Worm (Caenorhabditis elegans): ENCODE results near the gene gpn-1.

Gene gpn-1

ce11 chrX:15725566-15726173 is 44.2 kb downstream of the gpn-1 start, which contains the start of gene lin-15B:
TSS of gene lin-15B (plus strand) at chrX:15726123.
- TF ChIP-seq gmeb-1 (tag; optimal IDR thresholded peaks at IDR 0.05) = no peak
- TF ChIP-seq blmp-1 (tag; optimal IDR thresholded peaks at IDR 0.05; ENCODE audit: insufficient read depth) = no peak
- TF ChIP-seq zag-1 (tag; optimal IDR thresholded peaks at IDR 0.05) = no peak
- TF ChIP-seq nhr-25 (tag; optimal IDR thresholded peaks at IDR 0.05) = no peak
- no peak for TF ChIP-seq lin-13 (GFP tag; optimal IDR thresholded peaks at IDR 0.05)
- TF ChIP-seq R02D3.7 (tag; optimal IDR thresholded peaks at IDR 0.05) = no peak
- TF ChIP-seq ztf-11 (tag; optimal IDR thresholded peaks at IDR 0.05) = no peak

ce11 chrX:15730342-15730741 is 48.8 kb downstream of the gpn-1 start:
- no peak for TF ChIP-seq fos-1 (tag; optimal IDR thresholded peaks at IDR 0.05)
- TF ChIP-seq skn-1 (tag; optimal IDR thresholded peaks at IDR 0.05) = no peak
- no peak for TF ChIP-seq sma-9 (GFP tag; optimal IDR thresholded peaks at IDR 0.05)
- no peak for TF ChIP-seq sma-9 (tag; optimal IDR thresholded peaks at IDR 0.05)
- no peak for TF ChIP-seq snpc-4 (tag; optimal IDR thresholded peaks at IDR 0.05)
- TF ChIP-seq ZK546.5 (tag; optimal IDR thresholded peaks at IDR 0.05) = no peak
- no peak for TF ChIP-seq crh-2 (tag; optimal IDR thresholded peaks at IDR 0.05)
- no peak for TF ChIP-seq ceh-82 (tag; optimal IDR thresholded peaks at IDR 0.05)
- no peak for TF ChIP-seq lsy-2 (tag; optimal IDR thresholded peaks at IDR 0.05)
- no peak for TF ChIP-seq lin-39 (tag; optimal IDR thresholded peaks at IDR 0.05)
- no peak for TF ChIP-seq ztf-4 (tag; optimal IDR thresholded peaks at IDR 0.05)
- no peak for TF ChIP-seq unc-39 (tag; optimal IDR thresholded peaks at IDR 0.05)
- TF ChIP-seq mdl-1 (tag; optimal IDR thresholded peaks at IDR 0.05) = no peak
- TF ChIP-seq ama-1 (optimal IDR thresholded peaks at IDR 0.05) = no peak
- no peak for TF ChIP-seq R02D3.7 (tag; optimal IDR thresholded peaks at IDR 0.05)
- TF ChIP-seq nhr-10 (tag; optimal IDR thresholded peaks at IDR 0.05) = no peak

ce11 chrX:15731668-15732067 is 50.2 kb downstream of the gpn-1 start, which contains the start of gene lin-15A:
TSS of gene lin-15A (plus strand) at chrX:15731968.
- no peak for TF ChIP-seq nhr-21 (tag; optimal IDR thresholded peaks at IDR 0.05)

DNA sequence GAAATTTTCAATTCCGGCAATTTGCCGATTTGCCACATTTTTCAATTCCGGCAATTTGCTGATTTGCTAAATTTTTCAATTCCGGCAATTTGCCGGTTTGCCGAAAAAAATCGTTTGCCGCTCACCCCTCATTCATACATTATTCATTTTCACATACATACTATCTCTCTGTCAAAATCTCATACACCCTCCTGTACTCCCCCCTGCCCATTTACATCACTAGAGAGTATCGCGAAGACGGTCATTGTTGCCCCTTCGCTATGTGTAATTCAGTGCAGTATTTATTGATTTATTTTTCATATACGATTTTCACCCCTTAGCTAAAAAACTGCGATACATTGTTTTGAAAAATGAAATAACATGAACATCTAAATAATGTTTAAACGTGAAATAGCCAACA is 54.9 kb downstream of the gpn-1 start:
- TF ChIP-seq ceh-16 (tag; optimal IDR thresholded peaks at IDR 0.05) = peak; percentile 46
- peak; percentile 32 for TF ChIP-seq C34F6.9 (tag; optimal IDR thresholded peaks at IDR 0.05)
- no peak for TF ChIP-seq nhr-25 (tag; optimal IDR thresholded peaks at IDR 0.05)
- TF ChIP-seq sma-3 (GFP tag; optimal IDR thresholded peaks at IDR 0.05) = peak; percentile 86
- TF ChIP-seq egl-27 (tag; optimal IDR thresholded peaks at IDR 0.05) = peak; percentile 34
- TF ChIP-seq ztf-11 (tag; optimal IDR thresholded peaks at IDR 0.05) = no peak
- peak; percentile 86 for TF ChIP-seq nhr-21 (tag; optimal IDR thresholded peaks at IDR 0.05)
- no peak for TF ChIP-seq zag-1 (tag; optimal IDR thresholded peaks at IDR 0.05)
- peak; percentile 57 for TF ChIP-seq sem-4 (tag; optimal IDR thresholded peaks at IDR 0.05)
- peak; percentile 40 for TF ChIP-seq nhr-237 (tag; optimal IDR thresholded peaks at IDR 0.05)
- peak; percentile 80 for TF ChIP-seq gmeb-1 (tag; optimal IDR thresholded peaks at IDR 0.05)
- TF ChIP-seq nhr-12 (tag; optimal IDR thresholded peaks at IDR 0.05) = no peak
- TF ChIP-seq mab-5 (tag; optimal IDR thresholded peaks at IDR 0.05) = peak; percentile 30
- TF ChIP-seq lsy-2 (tag; optimal IDR thresholded peaks at IDR 0.05) = peak; percentile 44 to 71
- peak in 1 of 2 experiments; percentile 7 for TF ChIP-seq mdl-1 (tag; optimal IDR thresholded peaks at IDR 0.05)
- TF ChIP-seq elt-3 (tag; optimal IDR thresholded peaks at IDR 0.05) = no peak
- TF ChIP-seq nhr-6 (tag; optimal IDR thresholded peaks at IDR 0.05) = peak; percentile 18
- TF ChIP-seq sma-9 (GFP tag; optimal IDR thresholded peaks at IDR 0.05) = peak; percentile 83
- TF ChIP-seq sma-9 (tag; optimal IDR thresholded peaks at IDR 0.05) = no peak
- peak; percentile 89 for TF ChIP-seq crh-2 (tag; optimal IDR thresholded peaks at IDR 0.05)
- peak; percentile 68 for TF ChIP-seq snpc-4 (tag; optimal IDR thresholded peaks at IDR 0.05)
- peak; percentile 9 for TF ChIP-seq lin-11 (tag; optimal IDR thresholded peaks at IDR 0.05)
- no peak for TF ChIP-seq mbf-1 (tag; optimal IDR thresholded peaks at IDR 0.05)
- TF ChIP-seq unc-55 (GFP tag; optimal IDR thresholded peaks at IDR 0.05) = peak; percentile 54
- TF ChIP-seq F13H6.1 (tag; optimal IDR thresholded peaks at IDR 0.05) = no peak
- peak; percentile 55 for TF ChIP-seq fos-1 (tag; optimal IDR thresholded peaks at IDR 0.05)
- TF ChIP-seq lin-13 (GFP tag; optimal IDR thresholded peaks at IDR 0.05) = peak; percentile 78
- peak; percentile 55 for TF ChIP-seq nhr-77 (tag; optimal IDR thresholded peaks at IDR 0.05)
- no peak for TF ChIP-seq ztf-1 (GFP tag; conservative IDR thresholded peaks at IDR 0.05)
- peak; percentile 85 for TF ChIP-seq nhr-129 (tag; optimal IDR thresholded peaks at IDR 0.05)
- TF ChIP-seq alr-1 (tag; optimal IDR thresholded peaks at IDR 0.05) = no peak

Measured in whole organism, L2 larva.